Fruit fly (Drosophila melanogaster): ENCODE results near the gene CG4907.
A peak's percentile ranks its signal among the peaks of the same experiment; 100 is the strongest.

CG4907 gene

DNA sequence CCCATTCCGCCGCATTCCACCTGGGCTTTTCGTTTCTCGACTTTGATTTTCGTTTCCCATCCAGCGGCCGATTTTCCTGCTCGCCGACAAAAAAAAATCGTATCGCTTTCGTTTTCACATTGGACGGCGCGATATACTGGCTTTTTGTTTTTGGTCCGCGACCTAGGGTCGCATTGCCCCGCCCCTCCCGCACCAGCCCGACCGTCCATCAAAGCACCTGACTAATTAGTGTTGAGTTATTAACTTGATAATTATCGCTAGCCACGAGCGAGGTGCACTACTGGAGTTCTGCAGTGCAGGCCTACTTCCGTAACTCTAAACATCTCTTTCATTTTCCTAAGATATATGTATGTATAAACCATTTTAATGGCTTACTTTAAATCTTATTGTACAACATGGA is 41.1 kb upstream of the CG4907 start (continued):
- TF ChIP-seq CG18476 (GFP tag; optimal IDR thresholded peaks at IDR 0.05) (peak; percentile 72), HHEX (GFP tag; optimal IDR thresholded peaks at IDR 0.05) (no peak), Deaf1 (tag; optimal IDR thresholded peaks at IDR 0.05) (no peak), phol (tag; optimal IDR thresholded peaks at IDR 0.05) (no peak), Awh (GFP tag; IDR thresholded peaks at IDR 0.05) (peak; percentile 65; the same call in 1 of the 2 replicates), amos (GFP tag; IDR thresholded peaks at IDR 0.05; ENCODE audit: partially characterized antibody) (no peak), zfh2 (GFP tag; optimal IDR thresholded peaks at IDR 0.05) (no peak), CG9876 (GFP tag; optimal IDR thresholded peaks at IDR 0.05) (no peak), Atf-2 (GFP tag; optimal IDR thresholded peaks at IDR 0.05) (no peak), sqz (GFP tag; optimal IDR thresholded peaks at IDR 0.05) (peak; percentile 29), CG13624 (GFP tag; optimal IDR thresholded peaks at IDR 0.05) (no peak), pros (GFP tag; optimal IDR thresholded peaks at IDR 0.05) (no peak), esg (GFP tag; conservative IDR thresholded peaks at IDR 0.05) (no peak), CG15601 (tag; optimal IDR thresholded peaks at IDR 0.05) (peak; percentile 2), MESR4 (GFP tag; optimal IDR thresholded peaks at IDR 0.05) (no peak), CG13775 (GFP tag; optimal IDR thresholded peaks at IDR 0.05) (no peak), az2 (GFP tag; optimal IDR thresholded peaks at IDR 0.05) (no peak), CG14441 (GFP tag; IDR thresholded peaks at IDR 0.05) (no peak), Bteb2 (GFP tag; optimal IDR thresholded peaks at IDR 0.05) (no peak), CG7372 (GFP tag; IDR thresholded peaks at IDR 0.05) (no peak), CG6689 (GFP tag; IDR thresholded peaks at IDR 0.05) (no peak), D19A (tag; optimal IDR thresholded peaks at IDR 0.05) (no peak), slbo (GFP tag; IDR thresholded peaks at IDR 0.05) (no peak), B-H1 (GFP tag; IDR thresholded peaks at IDR 0.05) (no peak), C15 (GFP tag; IDR thresholded peaks at IDR 0.05) (no peak), ftz-f1 (GFP tag; optimal IDR thresholded peaks at IDR 0.05) (no peak), CG15696 (tag; optimal IDR thresholded peaks at IDR 0.05) (no peak), sens (GFP tag) (no peak), sr (GFP tag; IDR thresholded peaks at IDR 0.05) (no peak), ATbp (GFP tag; optimal IDR thresholded peaks at IDR 0.05) (no peak), CG2199 (GFP tag; IDR thresholded peaks at IDR 0.05) (0 out of 3 replicates have a peak, but pooled peaks have one; percentile 22), chm (GFP tag; IDR thresholded peaks at IDR 0.05) (0 out of 2 replicates have a peak, but pooled peaks have one; percentile 34), CG4360 (GFP tag; IDR thresholded peaks at IDR 0.05) (no peak), CG16779 (GFP tag; IDR thresholded peaks at IDR 0.05) (no peak), Opbp (GFP tag; IDR thresholded peaks at IDR 0.05; ENCODE audit: partially characterized antibody) (peak; percentile 20; the same call in 1 of the 3 replicates), ac (GFP tag; optimal IDR thresholded peaks at IDR 0.05) (no peak), ab (GFP tag; optimal IDR thresholded peaks at IDR 0.05) (no peak), Myb (GFP tag; optimal IDR thresholded peaks at IDR 0.05) (no peak), chn (GFP tag; optimal IDR thresholded peaks at IDR 0.05) (no peak), hkb (optimal IDR thresholded peaks at IDR 0.05) (peak; percentile 36), hkb (GFP tag; IDR thresholded peaks at IDR 0.05) (no peak), Dip3 (GFP tag; optimal IDR thresholded peaks at IDR 0.05) (no peak), bcd (GFP tag; optimal IDR thresholded peaks at IDR 0.05) (no peak), H15 (GFP tag; IDR thresholded peaks at IDR 0.05) (0 out of 3 replicates have a peak, but pooled peaks have one; percentile 8), CG11085 (GFP tag; IDR thresholded peaks at IDR 0.05) (no peak), CG32532 (GFP tag; IDR thresholded peaks at IDR 0.05) (no peak), CG8388 (GFP tag; optimal IDR thresholded peaks at IDR 0.05) (no peak), Gsc (GFP tag; IDR thresholded peaks at IDR 0.05) (no peak), CG15479 (GFP tag; optimal IDR thresholded peaks at IDR 0.05) (no peak), shn (GFP tag; optimal IDR thresholded peaks at IDR 0.05) (no peak), schlank (tag; optimal IDR thresholded peaks at IDR 0.05) (no peak), cas (GFP tag; IDR thresholded peaks at IDR 0.05) (no peak), stwl (tag; optimal IDR thresholded peaks at IDR 0.05) (no peak)

All from whole organism, embryonic.